Worm (Caenorhabditis elegans): ENCODE results near the gene ccpp-6.

DNA sequence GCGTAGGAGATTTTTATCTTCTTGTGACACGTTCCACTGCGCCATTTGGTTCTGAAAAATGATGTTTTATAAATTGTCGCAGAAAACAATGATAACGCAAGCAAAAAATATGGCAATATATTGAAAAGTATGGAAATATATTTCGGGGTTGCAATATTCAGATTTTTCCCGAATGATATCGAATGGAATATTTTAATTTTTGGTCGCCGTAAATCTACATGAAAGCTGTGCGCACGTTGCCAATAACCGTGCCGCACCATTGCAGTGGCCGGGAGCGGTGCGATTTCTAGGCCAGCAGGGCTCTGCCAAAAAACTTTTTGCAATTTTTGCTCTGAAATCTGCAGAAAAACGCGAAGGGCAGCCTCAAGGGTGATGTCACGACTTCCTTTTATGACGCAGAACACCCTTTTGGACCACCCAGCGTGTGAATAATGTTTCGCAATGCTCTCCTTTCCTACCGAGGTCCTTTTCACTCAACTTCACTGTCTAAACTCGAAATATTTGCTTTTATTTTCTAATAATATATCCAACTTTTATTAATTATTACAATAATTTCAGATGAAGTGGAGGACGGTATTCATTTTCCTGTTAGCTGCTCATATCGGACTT is 28.9 kb downstream of the ccpp-6 start, which contains the start of the genes F09E5.11 and bmy-1:
- TF ChIP-seq ama-1 (optimal IDR thresholded peaks at IDR 0.05) (no peak), tbx-37 (GFP tag; conservative IDR thresholded peaks at IDR 0.05) (peak; percentile 79), aly-1 (tag; optimal IDR thresholded peaks at IDR 0.05) (no peak)
